Fruit fly (Drosophila melanogaster): ENCODE results near the gene CG5177.

Gene CG5177

dm6 chr2L:7452093-7452492, 47.1 kb downstream of the CG5177 start (continued):
- TF ChIP-seq HLH54F (GFP tag; optimal IDR thresholded peaks at IDR 0.05) (no peak), zf30C (GFP tag; optimal IDR thresholded peaks at IDR 0.05) (no peak), CG6254 (GFP tag; optimal IDR thresholded peaks at IDR 0.05) (no peak), CG7556 (GFP tag; optimal IDR thresholded peaks at IDR 0.05) (no peak), CG7271 (tag; optimal IDR thresholded peaks at IDR 0.05) (no peak), CkIIα-i1 (GFP tag; IDR thresholded peaks at IDR 0.05) (no peak), D19A (tag; optimal IDR thresholded peaks at IDR 0.05) (no peak), Gsc (GFP tag; IDR thresholded peaks at IDR 0.05) (no peak), CG14441 (GFP tag; IDR thresholded peaks at IDR 0.05) (peak; percentile 20; the same call in 1 of the 2 replicates), tio (GFP tag; optimal IDR thresholded peaks at IDR 0.05) (no peak), Kr (GFP tag; optimal IDR thresholded peaks at IDR 0.05) (no peak), CG10979 (tag; optimal IDR thresholded peaks at IDR 0.05) (no peak), CG12155 (GFP tag; optimal IDR thresholded peaks at IDR 0.05) (no peak), vvl (GFP tag; IDR thresholded peaks at IDR 0.05) (no peak; the same call in 1 of the 2 replicates), CG17361 (GFP tag; IDR thresholded peaks at IDR 0.05) (no peak), CG14965 (GFP tag; optimal IDR thresholded peaks at IDR 0.05; ENCODE audit: borderline replicate concordance) (no peak), Max (GFP tag; optimal IDR thresholded peaks at IDR 0.05) (no peak), Vsx1 (GFP tag; optimal IDR thresholded peaks at IDR 0.05) (no peak), CG9932 (GFP tag; IDR thresholded peaks at IDR 0.05) (no peak), gcm2 (GFP tag; optimal IDR thresholded peaks at IDR 0.05) (no peak), Deaf1 (tag; optimal IDR thresholded peaks at IDR 0.05) (no peak), CG9876 (GFP tag; optimal IDR thresholded peaks at IDR 0.05) (no peak), CG31441 (GFP tag; IDR thresholded peaks at IDR 0.05) (no peak), Sin3A (optimal IDR thresholded peaks at IDR 0.05) (no peak), CG6791 (GFP tag; IDR thresholded peaks at IDR 0.05; ENCODE audit: partially characterized antibody) (peak; percentile 73), odd (GFP tag; optimal IDR thresholded peaks at IDR 0.05) (no peak), Opbp (GFP tag; IDR thresholded peaks at IDR 0.05; ENCODE audit: partially characterized antibody) (peak; percentile 19; the same call in 1 of the 3 replicates), dimm (GFP tag; IDR thresholded peaks at IDR 0.05) (no peak), pho (GFP tag; optimal IDR thresholded peaks at IDR 0.05) (no peak), jing (GFP tag; optimal IDR thresholded peaks at IDR 0.05) (no peak), CG13287 (GFP tag; IDR thresholded peaks at IDR 0.05; ENCODE audit: partially characterized antibody) (peak; percentile 55; the same call in 1 of the 2 replicates), ci (GFP tag; IDR thresholded peaks at IDR 0.05) (no peak), Doc3 (GFP tag; IDR thresholded peaks at IDR 0.05; ENCODE audit: partially characterized antibody) (no peak), psq (GFP tag; optimal IDR thresholded peaks at IDR 0.05) (no peak), insv (GFP tag; optimal IDR thresholded peaks at IDR 0.05) (no peak), MBD-R2 (GFP tag; IDR thresholded peaks at IDR 0.05) (0 out of 2 replicates have a peak, but pooled peaks have one; percentile 47), CG17912 (GFP tag; optimal IDR thresholded peaks at IDR 0.05) (no peak), Hr78 (GFP tag; optimal IDR thresholded peaks at IDR 0.05) (no peak), CG30403 (GFP tag; optimal IDR thresholded peaks at IDR 0.05) (no peak), chm (GFP tag; IDR thresholded peaks at IDR 0.05) (no peak), sima (GFP tag; optimal IDR thresholded peaks at IDR 0.05) (no peak), sens (GFP tag) (peak; percentile 51), HmgZ (tag; optimal IDR thresholded peaks at IDR 0.05) (no peak), D (optimal IDR thresholded peaks at IDR 0.05) (no peak), D (GFP tag; optimal IDR thresholded peaks at IDR 0.05) (no peak), sim (GFP tag; IDR thresholded peaks at IDR 0.05) (no peak), CG13424 (tag; optimal IDR thresholded peaks at IDR 0.05) (no peak), rib (GFP tag; IDR thresholded peaks at IDR 0.05) (no peak), CG43689 (GFP tag; IDR thresholded peaks at IDR 0.05) (no peak), eyg (GFP tag; optimal IDR thresholded peaks at IDR 0.05) (no peak), HLH3B (GFP tag; IDR thresholded peaks at IDR 0.05) (no peak), crol (GFP tag; IDR thresholded peaks at IDR 0.05) (no peak), pnt (GFP tag; optimal IDR thresholded peaks at IDR 0.05) (no peak)

Measured in whole organism, embryonic.